Worm (Caenorhabditis elegans) whole organism, L1 larva: ENCODE results near the gene Y6G8.16.

ENCODE experiments used
- C04F5.9 ChIP-seq: sonication (generic microtip); optimal IDR thresholded peaks from 2 replicates; lab custom pipeline; 2016; ENCODE audit warnings: missing genetic modification characterization, missing compliant biosample characterization
- F16B12.6 ChIP-seq: fragments of 150-350 bp; optimal IDR thresholded peaks from 2 replicates; lab custom pipeline; 2014; ENCODE audit warnings: missing biosample characterization, missing genetic modification characterization
- blmp-1 ChIP-seq: fragments of 150-350 bp; optimal IDR thresholded peaks from 2 replicates; lab custom pipeline; 2014; ENCODE audit warnings: missing biosample characterization, missing genetic modification characterization
- ceh-63 ChIP-seq: fragments of 200-800 bp; sonication (Bioruptor generic); optimal IDR thresholded peaks from 2 replicates; lab custom pipeline; 2018; ENCODE audit warnings: mild to moderate bottlenecking, missing genetic modification characterization, missing compliant biosample characterization
- efl-1 ChIP-seq, 4 experiments: fragments of 150-350 bp; optimal IDR thresholded peaks in 3 of 4; peaks in 1 of 4; 1 replicate in 1 of 4; 2 replicates in 3 of 4; lab custom pipeline; 2014; ENCODE audit warnings: missing biosample characterization in 2 of 4, missing genetic modification characterization in 2 of 4, missing genetic modification reagents in 2 of 4
- fos-1 ChIP-seq: fragments of 150-350 bp; optimal IDR thresholded peaks from 2 replicates; lab custom pipeline; 2014; ENCODE audit warnings: missing biosample characterization, missing genetic modification characterization
- hlh-4 ChIP-seq: sonication (generic microtip); optimal IDR thresholded peaks from 2 replicates; lab custom pipeline; 2016; ENCODE audit warnings: mild to moderate bottlenecking, missing genetic modification characterization, missing compliant biosample characterization
- lin-39 ChIP-seq: fragments of 150-350 bp; optimal IDR thresholded peaks from 2 replicates; lab custom pipeline; 2014; ENCODE audit warnings: missing biosample characterization, missing genetic modification reagents, missing genetic modification characterization
- mdl-1 ChIP-seq, 2 experiments: fragments of 150-350 bp; optimal IDR thresholded peaks; 2 replicates each; lab custom pipeline; 2014 to 2017; ENCODE audit warnings: missing biosample characterization in 2 of 2, missing genetic modification characterization in 2 of 2, inconsistent platforms in 1 of 2
- nhr-28 ChIP-seq: fragments of 150-350 bp; optimal IDR thresholded peaks from 2 replicates; lab custom pipeline; 2014; ENCODE audit warnings: missing biosample characterization, missing genetic modification characterization
- nhr-77 ChIP-seq: fragments of 150-350 bp; optimal IDR thresholded peaks from 2 replicates; lab custom pipeline; 2014; ENCODE audit warnings: missing biosample characterization, missing genetic modification characterization
- snpc-4 ChIP-seq: fragments of 150-350 bp; optimal IDR thresholded peaks from 2 replicates; lab custom pipeline; 2014; ENCODE audit warnings: missing biosample characterization, missing genetic modification characterization
- unc-62 ChIP-seq: fragments of 150-350 bp; optimal IDR thresholded peaks from 2 replicates; lab custom pipeline; 2014; ENCODE audit warnings: missing biosample characterization, missing genetic modification reagents, missing genetic modification characterization
- unc-98 ChIP-seq: fragments of 200-800 bp; sonication (Bioruptor generic); IDR thresholded peaks from 2 replicates; pipeline ENCODE4 v1.3.6; 2022; ENCODE audit warnings: missing genetic modification characterization, missing compliant biosample characterization

DNA sequence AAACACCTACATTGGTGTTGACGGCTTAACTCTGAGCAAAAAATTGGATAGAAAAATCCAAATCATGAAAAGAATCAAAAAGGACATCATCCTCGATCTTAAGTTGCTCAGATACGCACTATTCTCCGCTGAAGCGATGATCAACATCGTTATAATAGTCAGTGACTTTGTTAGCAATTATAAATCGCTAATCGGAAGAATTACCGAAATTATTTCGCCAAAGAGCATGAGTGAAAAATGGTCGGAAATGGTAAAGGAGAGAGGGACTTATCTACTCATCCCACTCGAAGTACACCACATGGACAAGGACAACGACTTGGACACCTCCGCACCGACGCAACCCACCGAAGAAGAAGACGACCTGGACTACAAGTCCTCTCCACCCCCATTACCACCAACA is 26.1 kb upstream of the Y6G8.16 start:
- no peak for TF ChIP-seq unc-62 (GFP tag; lab: Kevin White, UChicago)
- TF ChIP-seq ceh-63 (GFP tag; lab: Kevin White, UChicago), result no peak
- TF ChIP-seq hlh-4, result no peak
- no peak for TF ChIP-seq C04F5.9 (tag; lab: Kevin White, UChicago)
- TF ChIP-seq mdl-1 (tag; optimal IDR thresholded peaks at IDR 0.05; lab: Kevin White, UChicago), result no peak
- no peak for TF ChIP-seq nhr-77 (tag; lab: Kevin White, UChicago)
- TF ChIP-seq lin-39 (tag; lab: Kevin White, UChicago), result no peak
- no peak for TF ChIP-seq snpc-4 (tag; lab: Kevin White, UChicago)
- TF ChIP-seq nhr-28, result no peak
- no peak for TF ChIP-seq F16B12.6 (tag; lab: Kevin White, UChicago)
- no peak for TF ChIP-seq unc-98 (GFP tag; lab: Robert Waterston, UW)
- no peak for TF ChIP-seq efl-1 (optimal IDR thresholded peaks at IDR 0.05; lab: Kevin White, UChicago)
- peak in 1 of 2 experiments; percentile 63 for TF ChIP-seq efl-1 (GFP tag; optimal IDR thresholded peaks at IDR 0.05 in 1 of 2; lab: Kevin White, UChicago)
- TF ChIP-seq blmp-1 (tag; lab: Kevin White, UChicago), result no peak
- no peak for TF ChIP-seq fos-1 (tag; lab: Kevin White, UChicago)
